Fruit fly (Drosophila melanogaster) whole organism, wandering third instar larva: ENCODE measurements around the gene ast.

Experiments
- Mio ChIP-seq: sonication (Bioruptor generic); optimal IDR thresholded peaks from 2 replicates; lab custom pipeline; 2016; ENCODE audit warnings: missing biosample characterization, missing genetic modification characterization
- psq ChIP-seq: fragments of 200-800 bp; sonication (Bioruptor generic); optimal IDR thresholded peaks from 3 replicates; lab custom pipeline; 2017; ENCODE audit warnings: missing biosample characterization, mild to moderate bottlenecking, missing genetic modification characterization, moderate library complexity

DNA sequence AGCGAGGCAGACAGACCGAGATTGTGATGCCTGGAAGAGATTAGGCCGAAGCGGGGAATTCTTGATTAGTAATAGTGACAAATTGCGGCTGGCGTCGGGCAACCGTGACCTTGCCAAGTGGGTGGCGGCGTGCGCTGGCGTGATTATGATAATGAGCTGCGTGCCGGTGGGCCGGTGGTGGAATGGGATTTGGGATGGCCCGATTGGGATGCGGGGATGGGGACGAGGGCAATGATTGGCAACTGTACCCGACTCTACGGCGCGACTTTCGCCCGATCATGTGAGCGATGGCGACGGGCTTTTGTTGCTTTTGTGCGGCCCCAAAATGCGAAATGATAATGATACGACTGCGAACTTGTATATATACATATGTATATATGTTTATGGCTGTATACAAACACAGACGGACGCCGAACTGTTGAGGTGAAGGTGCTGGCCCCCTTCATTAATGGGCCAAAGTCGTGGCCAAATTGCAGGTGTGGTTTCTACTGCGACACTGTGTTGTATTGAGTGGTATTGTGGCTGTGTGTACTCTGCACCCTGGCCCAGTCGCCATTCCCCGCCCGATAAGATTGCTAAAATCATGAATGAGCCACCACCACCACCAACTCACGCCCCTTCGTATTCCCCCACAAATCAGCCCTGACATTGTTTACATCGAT is 39.0 kb downstream of the ast start:
- no peak for TF ChIP-seq psq (GFP tag; lab: Kevin White, UChicago)
- no peak for TF ChIP-seq Mio (GFP tag; lab: Kevin White, UChicago)
